Fruit fly (Drosophila melanogaster) whole organism, embryonic: ENCODE data around the gene Gli.

ENCODE experiments used
- Antp ChIP-seq: fragments of 200-800 bp; sonication (Bioruptor generic); optimal IDR thresholded peaks from 3 replicates; lab custom pipeline; 2016; ENCODE audit warnings: missing biosample characterization, missing genetic modification characterization
- Atf6 ChIP-seq: fragments of 200-800 bp; sonication (Bioruptor generic); IDR thresholded peaks from 2 replicates; pipeline ENCODE4 v1.3.6; 2022; ENCODE audit warnings: missing biosample characterization, missing genetic modification characterization
- Blimp-1 ChIP-seq: fragments of 200-800 bp; sonication (Bioruptor generic); optimal IDR thresholded peaks from 3 replicates; lab custom pipeline; 2018; ENCODE audit warnings: missing biosample characterization, missing genetic modification characterization, mild to moderate bottlenecking, moderate library complexity, missing genetic modification reagents
- CG10543 ChIP-seq: fragments of 200-800 bp; sonication (Bioruptor generic); optimal IDR thresholded peaks from 3 replicates; lab custom pipeline; 2017; ENCODE audit warnings: missing biosample characterization, mild to moderate bottlenecking, missing genetic modification characterization, moderate library complexity
- CG10979 ChIP-seq: fragments of 200-800 bp; sonication (Bioruptor generic); optimal IDR thresholded peaks from 2 replicates; lab custom pipeline; 2018; ENCODE audit warnings: missing biosample characterization, mild to moderate bottlenecking, missing genetic modification characterization, moderate library complexity
- CG11247 ChIP-seq: fragments of 200-800 bp; sonication (Bioruptor generic); IDR thresholded peaks from 2 replicates; pipeline ENCODE4 v1.3.6; 2022; ENCODE audit warnings: missing biosample characterization, missing genetic modification characterization
- CG12942 ChIP-seq: fragments of 200-800 bp; sonication (Bioruptor generic); optimal IDR thresholded peaks from 3 replicates; lab custom pipeline; 2016; ENCODE audit warnings: missing biosample characterization, missing genetic modification characterization
- CG14860 ChIP-seq: fragments of 200-800 bp; sonication (Bioruptor generic); IDR thresholded peaks from 3 replicates; pipeline ENCODE4 v1.3.6; 2022; ENCODE audit warnings: missing biosample characterization, missing genetic modification characterization; ENCODE audit not compliant: partially characterized antibody
- CG15011 ChIP-seq: fragments of 200-800 bp; sonication (Bioruptor generic); optimal IDR thresholded peaks from 3 replicates; lab custom pipeline; 2018; ENCODE audit warnings: missing biosample characterization, mild to moderate bottlenecking, missing genetic modification characterization
- CG1647 ChIP-seq: fragments of 200-800 bp; sonication (Bioruptor generic); optimal IDR thresholded peaks from 3 replicates; lab custom pipeline; 2016; ENCODE audit warnings: missing biosample characterization, missing genetic modification characterization
- CG2129 ChIP-seq: fragments of 200-800 bp; sonication (Bioruptor generic); IDR thresholded peaks from 2 replicates; pipeline ENCODE4 v1.3.6; 2022; ENCODE audit warnings: missing biosample characterization, missing genetic modification characterization; ENCODE audit not compliant: partially characterized antibody
- CG2712 ChIP-seq: fragments of 200-800 bp; optimal IDR thresholded peaks from 3 replicates; lab custom pipeline; 2019; ENCODE audit warnings: missing biosample characterization, mild to moderate bottlenecking, missing genetic modification characterization, moderate library complexity
- CG4282 ChIP-seq: fragments of 200-800 bp; sonication (Bioruptor generic); optimal IDR thresholded peaks from 2 replicates; lab custom pipeline; 2016; ENCODE audit warnings: missing biosample characterization, missing genetic modification characterization
- CG7271 ChIP-seq: fragments of 200-800 bp; sonication (Bioruptor generic); optimal IDR thresholded peaks from 2 replicates; lab custom pipeline; 2018; ENCODE audit warnings: missing biosample characterization, mild to moderate bottlenecking, missing genetic modification characterization, moderate library complexity
- CG9817 ChIP-seq: fragments of 200-800 bp; sonication (Bioruptor generic); optimal IDR thresholded peaks from 2 replicates; lab custom pipeline; 2018; ENCODE audit warnings: missing biosample characterization, mild to moderate bottlenecking, missing genetic modification characterization, moderate library complexity
- Dad ChIP-seq: fragments of 200-800 bp; sonication (Bioruptor generic); optimal IDR thresholded peaks from 3 replicates; lab custom pipeline; 2016; ENCODE audit warnings: missing biosample characterization, missing genetic modification characterization
- Dip3 ChIP-seq: fragments of 200-800 bp; sonication (Bioruptor generic); optimal IDR thresholded peaks from 3 replicates; lab custom pipeline; 2016; ENCODE audit warnings: missing biosample characterization, missing genetic modification characterization
- Dp ChIP-seq: fragments of 200-800 bp; sonication (Bioruptor generic); optimal IDR thresholded peaks from 2 replicates; lab custom pipeline; 2018; ENCODE audit warnings: missing biosample characterization, mild to moderate bottlenecking, missing genetic modification characterization, moderate library complexity
- Gug ChIP-seq: fragments of 200-800 bp; sonication (Bioruptor generic); IDR thresholded peaks from 4 replicates; pipeline ENCODE4 v1.3.6; 2022; ENCODE audit warnings: missing biosample characterization, missing genetic modification characterization
- H15 ChIP-seq: fragments of 200-800 bp; sonication (Bioruptor generic); IDR thresholded peaks from 3 replicates; pipeline ENCODE4 v1.3.6; 2022; ENCODE audit warnings: missing biosample characterization, missing genetic modification characterization
- HLH3B ChIP-seq: fragments of 200-800 bp; sonication (Bioruptor generic); IDR thresholded peaks from 2 replicates; pipeline ENCODE4 v1.3.6; 2022; ENCODE audit warnings: missing biosample characterization, missing genetic modification characterization
- Hey ChIP-seq: fragments of 200-800 bp; sonication (Bioruptor generic); optimal IDR thresholded peaks from 3 replicates; lab custom pipeline; 2018; ENCODE audit warnings: missing biosample characterization, mild to moderate bottlenecking, missing genetic modification characterization
- Vsx1 ChIP-seq: fragments of 200-800 bp; sonication (Bioruptor generic); optimal IDR thresholded peaks from 2 replicates; lab custom pipeline; 2017; ENCODE audit warnings: missing biosample characterization, mild to moderate bottlenecking, missing genetic modification characterization, missing genetic modification reagents
- ase ChIP-seq: fragments of 200-800 bp; sonication (Bioruptor generic); IDR thresholded peaks from 3 replicates; pipeline ENCODE4 v1.3.6; 2022; ENCODE audit warnings: missing biosample characterization, missing genetic modification characterization
- bcd ChIP-seq: fragments of 200-800 bp; sonication (Bioruptor generic); optimal IDR thresholded peaks from 2 replicates; lab custom pipeline; 2017; ENCODE audit warnings: missing biosample characterization, mild to moderate bottlenecking, missing genetic modification characterization
- bsh ChIP-seq, 2 experiments: fragments of 200-800 bp; sonication (Bioruptor generic); optimal IDR thresholded peaks; 2 replicates each; lab custom pipeline; 2017 to 2018; ENCODE audit warnings: mild to moderate bottlenecking in 2 of 2, missing biosample characterization in 2 of 2, missing genetic modification characterization in 2 of 2, moderate library complexity in 1 of 2
- chm ChIP-seq: fragments of 200-800 bp; sonication (Bioruptor generic); IDR thresholded peaks from 2 replicates; pipeline ENCODE4 v1.3.6; 2022; ENCODE audit warnings: missing biosample characterization, missing genetic modification characterization
- chn ChIP-seq: fragments of 200-800 bp; sonication (Bioruptor generic); optimal IDR thresholded peaks from 2 replicates; lab custom pipeline; 2016; ENCODE audit warnings: missing biosample characterization, missing genetic modification characterization
- corto ChIP-seq: fragments of 200-800 bp; sonication (Bioruptor generic); optimal IDR thresholded peaks from 2 replicates; lab custom pipeline; 2016; ENCODE audit warnings: missing biosample characterization, mild to moderate bottlenecking, missing genetic modification characterization, moderate library complexity
- crc ChIP-seq: fragments of 200-800 bp; sonication (Bioruptor generic); optimal IDR thresholded peaks from 2 replicates; lab custom pipeline; 2016; ENCODE audit warnings: missing biosample characterization, missing genetic modification characterization
- crp ChIP-seq, 2 experiments: fragments of 200-800 bp; sonication (Bioruptor generic); optimal IDR thresholded peaks; 2 replicates in 1 of 2; 3 replicates in 1 of 2; lab custom pipeline; 2017; ENCODE audit warnings: missing biosample characterization in 2 of 2, missing genetic modification characterization in 2 of 2, mild to moderate bottlenecking in 1 of 2, moderate library complexity in 1 of 2
- dmrt11E ChIP-seq: fragments of 200-800 bp; sonication (Bioruptor generic); optimal IDR thresholded peaks from 3 replicates; lab custom pipeline; 2018; ENCODE audit warnings: missing biosample characterization, mild to moderate bottlenecking, missing genetic modification characterization, moderate library complexity
- fd64A ChIP-seq: fragments of 200-800 bp; sonication (Bioruptor generic); optimal IDR thresholded peaks from 3 replicates; lab custom pipeline; 2018; ENCODE audit warnings: missing biosample characterization, mild to moderate bottlenecking, missing genetic modification characterization
- gce ChIP-seq: fragments of 200-800 bp; sonication (Bioruptor generic); IDR thresholded peaks from 3 replicates; pipeline ENCODE4 v1.3.6; 2022; ENCODE audit warnings: missing biosample characterization, missing genetic modification characterization
- gem ChIP-seq: fragments of 200-800 bp; sonication (Bioruptor generic); optimal IDR thresholded peaks from 2 replicates; lab custom pipeline; 2019; ENCODE audit warnings: missing biosample characterization, mild to moderate bottlenecking, missing genetic modification characterization, moderate library complexity
- hth ChIP-seq: fragments of >200 bp; optimal IDR thresholded peaks from 2 replicates; lab custom pipeline; 2017; ENCODE audit warnings: inconsistent platforms
- jumu ChIP-seq: fragments of 200-800 bp; sonication (Bioruptor generic); optimal IDR thresholded peaks from 3 replicates; lab custom pipeline; 2016; ENCODE audit warnings: missing biosample characterization, missing genetic modification characterization
- kah ChIP-seq: fragments of 200-800 bp; sonication (Bioruptor generic); optimal IDR thresholded peaks from 2 replicates; lab custom pipeline; 2018; ENCODE audit warnings: missing biosample characterization, mild to moderate bottlenecking, missing genetic modification characterization
- nerfin-2 ChIP-seq: fragments of 200-800 bp; sonication (Bioruptor generic); IDR thresholded peaks from 2 replicates; pipeline ENCODE4 v1.3.6; 2022; ENCODE audit warnings: missing biosample characterization, missing genetic modification characterization; ENCODE audit not compliant: partially characterized antibody
- nom ChIP-seq: fragments of 200-800 bp; sonication (Bioruptor generic); optimal IDR thresholded peaks from 2 replicates; lab custom pipeline; 2017; ENCODE audit warnings: missing biosample characterization, missing genetic modification characterization, mild to moderate bottlenecking, moderate library complexity, missing genetic modification reagents
- onecut ChIP-seq: fragments of 200-800 bp; sonication (Bioruptor generic); IDR thresholded peaks from 2 replicates; pipeline ENCODE4 v1.3.6; 2022; ENCODE audit warnings: missing biosample characterization, missing genetic modification characterization
- pzg ChIP-seq: fragments of 200-800 bp; sonication (Bioruptor generic); optimal IDR thresholded peaks from 3 replicates; lab custom pipeline; 2018; ENCODE audit warnings: missing biosample characterization, mild to moderate bottlenecking, missing genetic modification characterization, moderate library complexity
- repo ChIP-seq: fragments of 200-800 bp; sonication (Bioruptor generic); optimal IDR thresholded peaks from 2 replicates; lab custom pipeline; 2016; ENCODE audit warnings: missing biosample characterization, missing genetic modification characterization
- sens ChIP-seq: fragments of 200-800 bp; sonication (Bioruptor generic); peaks from one replicate; lab custom pipeline; 2016; ENCODE audit warnings: missing biosample characterization, missing genetic modification characterization
- shn ChIP-seq: fragments of 200-800 bp; sonication (Bioruptor generic); optimal IDR thresholded peaks from 3 replicates; lab custom pipeline; 2016; ENCODE audit warnings: missing biosample characterization, missing genetic modification characterization
- sim ChIP-seq: fragments of 200-800 bp; sonication (Bioruptor generic); IDR thresholded peaks from 2 replicates; pipeline ENCODE4 v1.3.6; 2022; ENCODE audit warnings: missing biosample characterization, missing genetic modification characterization
- slbo ChIP-seq: fragments of 200-800 bp; sonication (Bioruptor generic); IDR thresholded peaks from 2 replicates; pipeline ENCODE4 v1.3.6; 2022; ENCODE audit warnings: missing biosample characterization, missing genetic modification characterization
- wek ChIP-seq: fragments of 200-800 bp; sonication (Bioruptor generic); optimal IDR thresholded peaks from 3 replicates; lab custom pipeline; 2018; ENCODE audit warnings: missing biosample characterization, mild to moderate bottlenecking, missing genetic modification characterization, moderate library complexity
- zen2 ChIP-seq: fragments of 200-800 bp; sonication (Bioruptor generic); IDR thresholded peaks from 3 replicates; pipeline ENCODE4 v1.3.6; 2022; ENCODE audit warnings: missing biosample characterization, missing genetic modification characterization; ENCODE audit not compliant: partially characterized antibody

Gene Gli

DNA sequence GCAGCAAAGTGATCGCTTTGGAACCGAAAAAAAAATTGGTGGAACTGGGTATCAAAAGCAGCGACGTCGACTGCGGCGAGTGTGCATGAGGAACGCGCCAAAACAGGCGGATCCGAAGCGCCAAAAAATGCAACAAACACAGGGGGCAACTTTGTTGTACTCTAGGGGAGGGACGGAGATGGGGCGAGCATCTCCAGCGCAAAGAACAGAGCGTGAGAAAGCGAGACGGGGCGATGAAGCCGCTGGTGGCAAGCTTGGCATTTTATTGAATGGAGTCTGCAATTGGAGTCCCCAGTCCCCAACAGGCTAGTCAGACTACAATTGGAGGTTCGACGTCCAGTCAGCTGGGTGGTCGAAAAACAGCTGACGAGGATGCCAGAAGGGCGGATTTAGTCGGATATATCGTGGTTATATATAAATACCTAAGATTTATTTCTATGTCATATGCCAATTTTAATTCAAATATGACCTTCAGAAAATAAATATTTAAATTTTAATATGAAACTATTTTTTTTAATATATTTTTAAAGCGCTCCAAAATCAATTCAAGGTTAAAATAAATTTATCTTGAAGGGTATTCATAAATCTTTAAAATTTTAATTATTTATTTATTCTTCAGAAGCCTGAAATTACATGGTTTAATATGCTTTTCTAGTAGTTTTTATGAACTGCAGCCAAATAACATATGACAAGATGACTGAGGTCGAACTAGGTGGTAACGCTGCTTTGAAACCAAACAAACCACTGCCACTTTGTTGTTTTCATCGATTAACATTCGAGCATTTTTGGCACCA lies 15.8 kb downstream of the Gli start (continued):
- TF ChIP-seq zen2, result no peak
- peak; percentile 73 for TF ChIP-seq HLH3B (GFP tag; lab: Robert Waterston, UW)
- peak; percentile 81 for TF ChIP-seq CG7271 (tag; lab: Kevin White, UChicago)
- no peak for TF ChIP-seq gce (GFP tag; lab: Robert Waterston, UW)
- no peak for TF ChIP-seq nerfin-2 (GFP tag; lab: Robert Waterston, UW)
- TF ChIP-seq CG9817, result peak; percentile 88
- TF ChIP-seq repo (GFP tag; lab: Kevin White, UChicago), result no peak
- peak; percentile 97 for TF ChIP-seq dmrt11E
- no peak for TF ChIP-seq jumu (GFP tag; lab: Kevin White, UChicago)
- TF ChIP-seq fd64A, result no peak
- TF ChIP-seq Antp (GFP tag; lab: Kevin White, UChicago), result peak; percentile 34
- no peak for TF ChIP-seq crc (GFP tag; lab: Kevin White, UChicago)
- peak; percentile 94 for TF ChIP-seq CG10979 (tag; lab: Kevin White, UChicago)
- TF ChIP-seq chn, result peak; percentile 17
- TF ChIP-seq bcd (GFP tag; lab: Kevin White, UChicago), result peak; percentile 92
- peak; percentile 97 for TF ChIP-seq gem
- peak; percentile 79 for TF ChIP-seq Vsx1 (GFP tag; lab: Kevin White, UChicago)
- TF ChIP-seq Dip3 (GFP tag; lab: Kevin White, UChicago), result peak; percentile 35
- TF ChIP-seq Blimp-1 (GFP tag; lab: Kevin White, UChicago), result peak; percentile 89
- no peak for TF ChIP-seq shn (GFP tag; lab: Kevin White, UChicago)
- TF ChIP-seq CG11247, result peak; percentile 72; the same call in 1 of the 2 replicates
- peak; percentile 28; the same call in 1 of the 4 replicates for TF ChIP-seq Gug (GFP tag; lab: Robert Waterston, UW)
- peak; percentile 17 for TF ChIP-seq CG1647 (GFP tag; lab: Kevin White, UChicago)
- TF ChIP-seq CG2129 (GFP tag; lab: Robert Waterston, UW), result no peak
- peak; percentile 70 to 89 for TF ChIP-seq crp (GFP tag; optimal IDR thresholded peaks at IDR 0.05; lab: Kevin White, UChicago)
- peak; percentile 96 for TF ChIP-seq CG2712 (tag; lab: Kevin White, UChicago)
- TF ChIP-seq Dad (GFP tag; lab: Kevin White, UChicago), result peak; percentile 11
- peak; percentile 84 for TF ChIP-seq slbo (GFP tag; lab: Robert Waterston, UW)
- peak; percentile 78; the same call in 2 of the 3 replicates for TF ChIP-seq ase
- TF ChIP-seq CG12942, result peak; percentile 73
- no peak for TF ChIP-seq Dp (GFP tag; lab: Kevin White, UChicago)
- peak; percentile 32; the same call in 1 of the 2 replicates for TF ChIP-seq sim (GFP tag; lab: Robert Waterston, UW)
- no peak for TF ChIP-seq hth
- TF ChIP-seq H15, result peak; percentile 61; the same call in 1 of the 3 replicates
- peak; percentile 52 for TF ChIP-seq onecut
- TF ChIP-seq CG14860 (GFP tag; lab: Robert Waterston, UW), result no peak
- TF ChIP-seq pzg (GFP tag; lab: Kevin White, UChicago), result no peak
- no peak for TF ChIP-seq corto (GFP tag; lab: Kevin White, UChicago)
- no peak for TF ChIP-seq wek (GFP tag; lab: Kevin White, UChicago)
- TF ChIP-seq CG4282 (GFP tag; lab: Kevin White, UChicago), result no peak
- peak; percentile 94 for TF ChIP-seq CG10543 (GFP tag; lab: Kevin White, UChicago)
- TF ChIP-seq chm (GFP tag; lab: Robert Waterston, UW), result no peak
- TF ChIP-seq sens, result peak; percentile 90
- no peak for TF ChIP-seq Hey (tag; lab: Kevin White, UChicago)
- peak; percentile 35 to 89 for TF ChIP-seq bsh (GFP tag; optimal IDR thresholded peaks at IDR 0.05; lab: Kevin White, UChicago)
- TF ChIP-seq Atf6 (GFP tag; lab: Robert Waterston, UW), result peak; percentile 59; the same call in 1 of the 2 replicates
- TF ChIP-seq nom (GFP tag; lab: Kevin White, UChicago), result peak; percentile 42
- peak; percentile 50 for TF ChIP-seq CG15011 (GFP tag; lab: Kevin White, UChicago)
- peak; percentile 97 for TF ChIP-seq kah (GFP tag; lab: Kevin White, UChicago)
